Worm (Caenorhabditis elegans) whole organism, early embryonic: ENCODE results near the gene kin-4.

Experiments used
- B0310.2 ChIP-seq: sonication (generic microtip); optimal IDR thresholded peaks from 2 replicates; lab custom pipeline; 2016; ENCODE audit warnings: mild to moderate bottlenecking, missing genetic modification characterization, missing compliant biosample characterization
- F13C5.2 ChIP-seq: sonication (generic microtip); optimal IDR thresholded peaks from 2 replicates; lab custom pipeline; 2017; ENCODE audit warnings: mild to moderate bottlenecking, missing genetic modification characterization, inconsistent platforms, missing compliant biosample characterization
- aly-1 ChIP-seq: sonication (generic microtip); optimal IDR thresholded peaks from 2 replicates; lab custom pipeline; 2016; ENCODE audit warnings: missing genetic modification characterization, missing compliant biosample characterization
- ama-1 ChIP-seq: fragments of 150-350 bp; optimal IDR thresholded peaks from 2 replicates; lab custom pipeline; 2014
- ceh-13 ChIP-seq: fragments of 200-800 bp; sonication (Bioruptor generic); optimal IDR thresholded peaks from 2 replicates; lab custom pipeline; 2018; ENCODE audit warnings: mild to moderate bottlenecking, missing genetic modification characterization, missing compliant biosample characterization
- ceh-36 ChIP-seq: sonication (generic microtip); optimal IDR thresholded peaks from 2 replicates; lab custom pipeline; 2016; ENCODE audit warnings: missing genetic modification characterization, inconsistent platforms, missing compliant biosample characterization
- ets-7 ChIP-seq: sonication (generic microtip); optimal IDR thresholded peaks from 2 replicates; lab custom pipeline; 2016; ENCODE audit warnings: missing genotype, missing genetic modification characterization, missing compliant biosample characterization
- flt-1 ChIP-seq: fragments of 200-800 bp; sonication (Bioruptor generic); IDR thresholded peaks from 2 replicates; pipeline ENCODE4 v1.3.6; 2022; ENCODE audit warnings: missing genetic modification characterization, missing compliant biosample characterization
- hmbx-1 ChIP-seq: sonication (generic microtip); optimal IDR thresholded peaks from 2 replicates; lab custom pipeline; 2016; ENCODE audit warnings: mild to moderate bottlenecking, missing genetic modification characterization, missing compliant biosample characterization
- hmg-4 ChIP-seq: fragments of 200-800 bp; sonication (Bioruptor generic); optimal IDR thresholded peaks from 2 replicates; lab custom pipeline; 2018; ENCODE audit warnings: mild to moderate bottlenecking, missing genetic modification characterization, missing compliant biosample characterization
- hnd-1 ChIP-seq: sonication (generic microtip); optimal IDR thresholded peaks from 2 replicates; lab custom pipeline; 2016; ENCODE audit warnings: missing genetic modification characterization, missing compliant biosample characterization
- pes-1 ChIP-seq: fragments of 200-800 bp; sonication (Bioruptor generic); IDR thresholded peaks from 2 replicates; pipeline ENCODE4 v1.3.6; 2022; ENCODE audit warnings: missing genetic modification reagents, missing genetic modification characterization, missing compliant biosample characterization
- scrt-1 ChIP-seq: fragments of 200-800 bp; sonication (Bioruptor generic); IDR thresholded peaks from 2 replicates; pipeline ENCODE4 v1.3.6; 2022; ENCODE audit warnings: missing genetic modification characterization, missing compliant biosample characterization
- sea-1 ChIP-seq: fragments of 200-800 bp; sonication (Bioruptor generic); conservative IDR thresholded peaks from 2 replicates; pipeline ENCODE4 v1.3.6; 2022; ENCODE audit warnings: missing genetic modification characterization, missing compliant biosample characterization
- tbx-11 ChIP-seq: fragments of 200-800 bp; sonication (Bioruptor generic); IDR thresholded peaks from 2 replicates; pipeline ENCODE4 v1.3.6; 2022; ENCODE audit warnings: missing genetic modification characterization, missing compliant biosample characterization
- tbx-37 ChIP-seq: fragments of 200-800 bp; sonication (Bioruptor generic); conservative IDR thresholded peaks from 2 replicates; pipeline ENCODE4 v1.3.6; 2022; ENCODE audit warnings: missing genetic modification reagents, missing genetic modification characterization, missing compliant biosample characterization
- tra-4 ChIP-seq: sonication (generic microtip); optimal IDR thresholded peaks from 2 replicates; lab custom pipeline; 2017; ENCODE audit warnings: missing genetic modification characterization, missing compliant biosample characterization

kin-4 gene

DNA sequence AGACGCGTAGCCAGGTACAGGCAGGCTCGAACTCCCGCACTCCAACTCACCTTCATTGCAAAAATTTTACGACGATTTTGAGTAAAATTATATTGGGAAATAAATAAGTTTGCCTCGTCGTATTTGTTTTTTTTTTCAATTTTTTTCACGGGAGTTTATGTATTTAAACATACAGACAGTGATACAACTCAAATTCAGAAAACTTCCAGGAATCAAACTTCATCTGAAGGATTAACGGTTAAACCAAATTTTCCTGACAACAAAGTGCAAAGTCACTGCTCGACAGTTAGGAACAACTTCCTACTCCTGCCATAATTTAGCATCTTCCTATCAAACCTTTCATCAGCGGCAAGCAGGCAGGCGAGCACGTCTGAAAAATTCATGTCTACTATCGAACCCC, 712 bp upstream of the kin-4 start, which contains the start of gene F22B3.8:
Gene F22B3.8 (minus strand): TSS at position 101 of the 400 bp plus-strand sequence.
- TF ChIP-seq hnd-1 (tag; lab: Kevin White, UChicago) (no peak), tbx-11 (GFP tag; lab: Robert Waterston, UW) (no peak), aly-1 (tag; lab: Kevin White, UChicago) (no peak), ceh-36 (tag; lab: Kevin White, UChicago) (no peak), tra-4 (tag; lab: Kevin White, UChicago) (no peak), tbx-37 (GFP tag; lab: Robert Waterston, UW) (no peak), hmbx-1 (tag; lab: Kevin White, UChicago) (no peak), ceh-13 (GFP tag; lab: Kevin White, UChicago) (no peak), scrt-1 (no peak), sea-1 (GFP tag; lab: Robert Waterston, UW) (no peak), F13C5.2 (tag; lab: Kevin White, UChicago) (no peak), ama-1 (lab: Kevin White, UChicago) (no peak), flt-1 (GFP tag; lab: Robert Waterston, UW) (no peak), ets-7 (tag; lab: Kevin White, UChicago) (no peak), B0310.2 (no peak), hmg-4 (GFP tag; lab: Kevin White, UChicago) (no peak)

DNA sequence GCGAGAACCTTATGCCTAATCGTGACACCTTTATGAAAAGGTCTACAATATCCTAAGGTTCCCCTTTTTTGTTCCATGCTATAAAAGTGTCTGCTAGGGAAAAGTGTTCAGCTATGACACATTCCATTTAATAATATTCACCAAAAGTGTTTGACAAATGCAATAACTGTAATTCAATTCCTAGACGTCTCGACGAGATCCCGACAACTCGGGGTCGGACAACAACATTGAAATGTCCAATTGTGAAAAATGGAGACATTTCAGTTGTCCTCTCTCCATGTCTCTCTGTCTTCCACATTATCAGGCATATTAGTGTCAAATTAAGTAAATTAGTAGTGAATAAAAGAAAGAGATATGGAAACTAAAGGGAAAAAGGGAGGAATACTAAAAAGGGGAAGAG, 5.9 kb downstream of the kin-4 start:
- TF ChIP-seq ceh-13 (GFP tag; lab: Kevin White, UChicago), result no peak
- no peak for TF ChIP-seq ama-1 (lab: Kevin White, UChicago)
- no peak for TF ChIP-seq B0310.2
- no peak for TF ChIP-seq hmbx-1 (tag; lab: Kevin White, UChicago)
- TF ChIP-seq tra-4 (tag; lab: Kevin White, UChicago), result no peak
- TF ChIP-seq F13C5.2 (tag; lab: Kevin White, UChicago), result no peak
- no peak for TF ChIP-seq pes-1 (GFP tag; lab: Robert Waterston, UW)
- TF ChIP-seq ceh-36 (tag; lab: Kevin White, UChicago), result no peak
- TF ChIP-seq scrt-1, result no peak
- no peak for TF ChIP-seq sea-1 (GFP tag; lab: Robert Waterston, UW)
- TF ChIP-seq hnd-1 (tag; lab: Kevin White, UChicago), result no peak
- no peak for TF ChIP-seq aly-1 (tag; lab: Kevin White, UChicago)
- TF ChIP-seq tbx-11 (GFP tag; lab: Robert Waterston, UW), result no peak
- TF ChIP-seq flt-1 (GFP tag; lab: Robert Waterston, UW), result no peak
- no peak for TF ChIP-seq tbx-37 (GFP tag; lab: Robert Waterston, UW)

DNA sequence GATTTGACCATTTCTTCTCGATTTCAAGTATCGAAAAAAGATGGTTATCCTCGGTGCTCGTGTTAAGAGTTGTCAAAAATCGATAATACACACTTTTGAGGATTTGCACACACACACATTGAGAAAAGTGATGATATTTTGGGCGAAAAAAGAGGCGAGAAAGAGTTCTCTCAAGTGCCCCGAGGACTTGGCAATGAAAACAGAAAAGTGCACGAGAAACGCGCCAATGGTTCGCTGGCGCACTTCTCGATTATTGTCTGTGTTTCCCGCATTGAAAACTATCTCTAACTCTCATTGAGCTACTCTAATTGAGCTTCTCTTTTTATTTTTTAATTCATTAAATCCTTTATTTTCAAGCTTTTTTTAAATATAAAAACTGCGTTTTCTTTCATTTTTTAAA, 8.2 kb downstream of the kin-4 start:
- TF ChIP-seq hmbx-1 (tag; lab: Kevin White, UChicago) (no peak), F13C5.2 (tag; lab: Kevin White, UChicago) (no peak), tbx-11 (GFP tag; lab: Robert Waterston, UW) (no peak), scrt-1 (no peak), sea-1 (GFP tag; lab: Robert Waterston, UW) (no peak), ceh-13 (GFP tag; lab: Kevin White, UChicago) (no peak), hmg-4 (GFP tag; lab: Kevin White, UChicago) (no peak), ceh-36 (tag; lab: Kevin White, UChicago) (no peak), pes-1 (GFP tag; lab: Robert Waterston, UW) (no peak), tra-4 (tag; lab: Kevin White, UChicago) (no peak), flt-1 (GFP tag; lab: Robert Waterston, UW) (no peak)

DNA sequence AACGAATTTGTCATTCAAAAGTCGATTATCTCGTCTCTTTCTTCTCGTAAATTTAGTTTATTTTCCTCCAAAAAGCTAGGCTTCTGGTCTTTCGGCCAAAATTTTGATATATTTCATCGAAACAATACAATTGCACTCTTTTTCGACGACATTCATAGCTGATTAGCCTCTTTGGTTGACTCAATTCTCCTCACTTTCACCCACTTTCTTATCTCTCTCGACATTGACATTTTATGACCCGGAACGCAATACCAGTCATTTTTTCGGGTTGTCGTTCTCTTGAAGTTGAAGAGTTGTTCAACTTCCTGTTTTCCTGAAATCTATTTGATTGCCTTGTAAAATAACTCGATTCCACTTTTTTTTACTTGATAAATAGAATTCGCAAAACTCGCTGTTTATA, 9.0 kb downstream of the kin-4 start:
- TF ChIP-seq hmg-4 (GFP tag; lab: Kevin White, UChicago), result no peak
- TF ChIP-seq hnd-1 (tag; lab: Kevin White, UChicago), result no peak
- no peak for TF ChIP-seq aly-1 (tag; lab: Kevin White, UChicago)
- TF ChIP-seq B0310.2, result no peak
- no peak for TF ChIP-seq pes-1 (GFP tag; lab: Robert Waterston, UW)
- TF ChIP-seq ama-1 (lab: Kevin White, UChicago), result no peak
- TF ChIP-seq scrt-1, result no peak
- TF ChIP-seq hmbx-1 (tag; lab: Kevin White, UChicago), result no peak

ce11 chrIV:11435761-11436160, 10.2 kb downstream of the kin-4 start:
- no peak for TF ChIP-seq ceh-13 (GFP tag; lab: Kevin White, UChicago)
- no peak for TF ChIP-seq hmg-4 (GFP tag; lab: Kevin White, UChicago)
- no peak for TF ChIP-seq tbx-37 (GFP tag; lab: Robert Waterston, UW)
- TF ChIP-seq tbx-11 (GFP tag; lab: Robert Waterston, UW), result no peak
- TF ChIP-seq F13C5.2 (tag; lab: Kevin White, UChicago), result no peak
- no peak for TF ChIP-seq sea-1 (GFP tag; lab: Robert Waterston, UW)
- no peak for TF ChIP-seq B0310.2
- no peak for TF ChIP-seq scrt-1
- TF ChIP-seq flt-1 (GFP tag; lab: Robert Waterston, UW), result no peak
- TF ChIP-seq ama-1 (lab: Kevin White, UChicago), result no peak

DNA sequence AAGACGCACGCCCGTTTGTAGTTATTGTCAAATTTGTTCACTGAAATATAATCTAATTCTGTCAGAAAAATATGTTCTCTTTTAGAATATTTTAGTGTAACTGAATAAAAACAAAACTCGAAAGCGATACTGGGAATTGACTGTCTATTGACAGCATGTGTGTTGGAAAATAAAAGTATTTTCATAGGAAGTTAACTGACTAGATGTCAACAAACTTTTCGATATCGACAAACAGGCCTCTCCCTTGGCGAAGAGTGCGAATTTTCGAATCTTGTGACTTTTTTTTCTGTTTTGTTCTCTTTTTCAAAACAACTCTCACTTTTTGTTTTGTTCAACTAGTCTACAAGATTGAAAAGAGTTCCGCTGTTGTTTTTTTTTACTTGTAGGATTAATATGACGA, 12.7 kb downstream of the kin-4 start:
- TF ChIP-seq pes-1 (GFP tag; lab: Robert Waterston, UW) (no peak), ets-7 (tag; lab: Kevin White, UChicago) (no peak), hmg-4 (GFP tag; lab: Kevin White, UChicago) (no peak), hmbx-1 (tag; lab: Kevin White, UChicago) (no peak), sea-1 (GFP tag; lab: Robert Waterston, UW) (no peak), hnd-1 (tag; lab: Kevin White, UChicago) (no peak), flt-1 (GFP tag; lab: Robert Waterston, UW) (no peak), B0310.2 (no peak), ceh-13 (GFP tag; lab: Kevin White, UChicago) (no peak), aly-1 (tag; lab: Kevin White, UChicago) (no peak), ceh-36 (tag; lab: Kevin White, UChicago) (no peak), scrt-1 (no peak), tbx-37 (GFP tag; lab: Robert Waterston, UW) (no peak), tra-4 (tag; lab: Kevin White, UChicago) (no peak), F13C5.2 (tag; lab: Kevin White, UChicago) (no peak)

ce11 chrIV:11452928-11453327, 27.4 kb downstream of the kin-4 start:
- TF ChIP-seq ama-1 (lab: Kevin White, UChicago) (no peak), tra-4 (tag; lab: Kevin White, UChicago) (no peak), tbx-37 (GFP tag; lab: Robert Waterston, UW) (no peak), aly-1 (tag; lab: Kevin White, UChicago) (no peak), hmbx-1 (tag; lab: Kevin White, UChicago) (no peak), hnd-1 (tag; lab: Kevin White, UChicago) (no peak), tbx-11 (GFP tag; lab: Robert Waterston, UW) (no peak), flt-1 (GFP tag; lab: Robert Waterston, UW) (no peak), ceh-36 (tag; lab: Kevin White, UChicago) (no peak), sea-1 (GFP tag; lab: Robert Waterston, UW) (no peak), B0310.2 (no peak), hmg-4 (GFP tag; lab: Kevin White, UChicago) (no peak)
